Fruit fly (Drosophila melanogaster): Measurements from ENCODE around the gene pns.

pns gene

DNA sequence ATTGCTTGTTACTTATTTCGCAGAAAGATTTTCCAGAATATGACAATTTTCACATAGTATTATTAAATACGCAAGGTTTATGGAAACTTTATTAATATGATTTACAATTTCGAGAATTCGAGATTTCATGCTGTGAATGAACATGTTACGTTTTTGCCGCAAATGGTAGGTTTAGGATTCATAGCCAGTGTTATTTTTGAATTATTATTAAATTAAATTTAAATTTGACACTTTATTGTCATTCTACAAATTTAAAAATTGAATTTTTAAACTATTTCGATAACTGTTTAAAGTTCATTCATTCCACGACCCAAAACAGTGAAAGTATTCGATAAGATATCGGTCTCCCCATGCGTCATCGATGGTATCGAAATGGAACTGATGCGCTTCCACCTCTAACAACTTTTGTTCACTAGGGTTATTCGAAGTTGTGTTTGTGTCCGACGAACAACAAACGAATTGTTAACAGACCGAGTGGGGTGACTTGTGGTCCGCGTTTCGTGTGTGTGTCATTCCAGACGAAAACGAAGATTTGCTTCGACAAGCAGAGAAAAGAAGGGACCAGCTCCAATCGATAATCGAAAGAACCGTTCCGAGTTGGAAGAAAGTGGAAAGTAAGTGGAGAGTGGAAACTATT, 8.9 kb downstream of the pns start, which contains the start of the genes CG32313 and Pcyt1 (continued):
- TF ChIP-seq Hmx (GFP tag; optimal IDR thresholded peaks at IDR 0.05) (no peak), CG34224 (GFP tag; IDR thresholded peaks at IDR 0.05; ENCODE audit: partially characterized antibody) (peak; percentile 87), pzg (GFP tag; optimal IDR thresholded peaks at IDR 0.05) (peak; percentile 90), hbn (GFP tag; IDR thresholded peaks at IDR 0.05; ENCODE audit: partially characterized antibody) (peak; percentile 81), CG30403 (GFP tag; optimal IDR thresholded peaks at IDR 0.05) (no peak), onecut (GFP tag; IDR thresholded peaks at IDR 0.05) (no peak), CG10274 (GFP tag; optimal IDR thresholded peaks at IDR 0.05) (no peak), chinmo (GFP tag; IDR thresholded peaks at IDR 0.05; ENCODE audit: partially characterized antibody) (peak; percentile 94), ato (GFP tag; IDR thresholded peaks at IDR 0.05; ENCODE audit: partially characterized antibody) (peak; percentile 83), fd64A (GFP tag; optimal IDR thresholded peaks at IDR 0.05) (no peak), CG17385 (GFP tag; optimal IDR thresholded peaks at IDR 0.05) (peak; percentile 19), ATbp (GFP tag; optimal IDR thresholded peaks at IDR 0.05) (peak; percentile 0), Mes4 (GFP tag; optimal IDR thresholded peaks at IDR 0.05) (no peak), bab2 (GFP tag; optimal IDR thresholded peaks at IDR 0.05) (no peak), CG8924 (tag; optimal IDR thresholded peaks at IDR 0.05) (peak; percentile 65), Med (GFP tag) (peak; percentile 82), Blimp-1 (GFP tag; optimal IDR thresholded peaks at IDR 0.05) (peak; percentile 47), schlank (tag; optimal IDR thresholded peaks at IDR 0.05) (no peak), odd (GFP tag; optimal IDR thresholded peaks at IDR 0.05) (peak; percentile 52), CG14965 (GFP tag; optimal IDR thresholded peaks at IDR 0.05; ENCODE audit: borderline replicate concordance) (no peak), CG7928 (GFP tag; optimal IDR thresholded peaks at IDR 0.05) (no peak), slbo (GFP tag; IDR thresholded peaks at IDR 0.05) (peak; percentile 39; the same call in 1 of the 2 replicates), Atf-2 (GFP tag; optimal IDR thresholded peaks at IDR 0.05) (no peak), CG32767 (GFP tag; IDR thresholded peaks at IDR 0.05) (no peak), Bteb2 (GFP tag; optimal IDR thresholded peaks at IDR 0.05) (no peak), bbx (GFP tag; IDR thresholded peaks at IDR 0.05; ENCODE audit: partially characterized antibody) (peak; percentile 94), CG15514 (GFP tag; optimal IDR thresholded peaks at IDR 0.05) (peak; percentile 91), Asciz (GFP tag; optimal IDR thresholded peaks at IDR 0.05) (peak; percentile 12), CG17612 (GFP tag; IDR thresholded peaks at IDR 0.05) (no peak), CG31441 (GFP tag; IDR thresholded peaks at IDR 0.05) (peak; percentile 28; the same call in 1 of the 2 replicates), CG17568 (GFP tag; optimal IDR thresholded peaks at IDR 0.05) (peak; percentile 67), CG10565 (GFP tag; optimal IDR thresholded peaks at IDR 0.05) (no peak), CG4617 (GFP tag; optimal IDR thresholded peaks at IDR 0.05; ENCODE audit: borderline replicate concordance) (peak; percentile 68), pb (GFP tag; optimal IDR thresholded peaks at IDR 0.05) (no peak), CG42726 (GFP tag; IDR thresholded peaks at IDR 0.05; ENCODE audit: partially characterized antibody) (peak; percentile 86), grau (tag; optimal IDR thresholded peaks at IDR 0.05) (peak; percentile 39), CG3847 (GFP tag; IDR thresholded peaks at IDR 0.05) (0 out of 2 replicates have a peak, but pooled peaks have one; percentile 10), CG8290 (GFP tag; optimal IDR thresholded peaks at IDR 0.05) (peak; percentile 44), CG8290 (tag; optimal IDR thresholded peaks at IDR 0.05) (peak in 1 of 2 experiments; percentile 72), CG9797 (GFP tag; optimal IDR thresholded peaks at IDR 0.05) (peak; percentile 31), CG1602 (GFP tag; optimal IDR thresholded peaks at IDR 0.05) (no peak), CG3995 (GFP tag; optimal IDR thresholded peaks at IDR 0.05) (peak; percentile 75), Trl (optimal IDR thresholded peaks at IDR 0.05) (no peak), Trl (GFP tag; optimal IDR thresholded peaks at IDR 0.05) (no peak), sisA (GFP tag; IDR thresholded peaks at IDR 0.05) (no peak), CG7745 (tag; optimal IDR thresholded peaks at IDR 0.05) (no peak), Spps (tag; optimal IDR thresholded peaks at IDR 0.05) (no peak), CG33213 (GFP tag; optimal IDR thresholded peaks at IDR 0.05) (peak; percentile 32), eve (GFP tag; optimal IDR thresholded peaks at IDR 0.05) (no peak), stwl (tag; optimal IDR thresholded peaks at IDR 0.05) (peak; percentile 94)

Measured in whole organism, embryonic.